Fruit fly (Drosophila melanogaster): ENCODE data around the gene CG14132.

dm6 chr3L:11717300-11717699, 2.2 kb upstream of the CG14132 start:
- TF ChIP-seq br (GFP tag; optimal IDR thresholded peaks at IDR 0.05) (no peak), ey (GFP tag; optimal IDR thresholded peaks at IDR 0.05) (no peak), CG32264 (GFP tag; optimal IDR thresholded peaks at IDR 0.05) (no peak), psq (GFP tag; optimal IDR thresholded peaks at IDR 0.05) (no peak), GATAd (GFP tag; optimal IDR thresholded peaks at IDR 0.05) (no peak), pan (optimal IDR thresholded peaks at IDR 0.05) (no peak), lola (GFP tag; optimal IDR thresholded peaks at IDR 0.05) (no peak), usp (GFP tag; optimal IDR thresholded peaks at IDR 0.05) (no peak), h (GFP tag; optimal IDR thresholded peaks at IDR 0.05) (no peak), sv (GFP tag; optimal IDR thresholded peaks at IDR 0.05) (no peak), sage (GFP tag; optimal IDR thresholded peaks at IDR 0.05) (no peak)

Data from whole organism, wandering third instar larva.